Worm (Caenorhabditis elegans) whole organism, late embryonic: Measurements from ENCODE around the gene grl-7.

Experiments used
- C38D4.7 ChIP-seq: fragments of 200-800 bp; sonication (Bioruptor generic); optimal IDR thresholded peaks from 2 replicates; lab custom pipeline; 2018; ENCODE audit warnings: mild to moderate bottlenecking, missing genetic modification characterization, moderate library complexity, missing compliant biosample characterization
- F13H6.1 ChIP-seq: sonication (generic microtip); optimal IDR thresholded peaks from 2 replicates; lab custom pipeline; 2016; ENCODE audit warnings: missing genetic modification characterization, missing compliant biosample characterization
- K09A11.1 ChIP-seq: sonication (generic microtip); optimal IDR thresholded peaks from 2 replicates; lab custom pipeline; 2017; ENCODE audit warnings: antibody characterized with exemption, mild to moderate bottlenecking, missing genetic modification characterization, missing compliant biosample characterization; ENCODE audit not compliant: insufficient read depth
- Y22D7AL.16 ChIP-seq: sonication (generic microtip); optimal IDR thresholded peaks from 2 replicates; lab custom pipeline; 2016; ENCODE audit warnings: missing genetic modification characterization, missing compliant biosample characterization
- ahr-1 ChIP-seq: sonication (generic microtip); optimal IDR thresholded peaks from 2 replicates; lab custom pipeline; 2016; ENCODE audit warnings: missing genetic modification characterization, missing compliant biosample characterization
- ceh-14 ChIP-seq: sonication (generic microtip); optimal IDR thresholded peaks from 2 replicates; lab custom pipeline; 2016; ENCODE audit warnings: missing genotype, missing genetic modification characterization, missing compliant biosample characterization
- ceh-18 ChIP-seq: sonication (generic microtip); optimal IDR thresholded peaks from 2 replicates; lab custom pipeline; 2016; ENCODE audit warnings: missing genetic modification characterization, missing compliant biosample characterization
- ceh-19 ChIP-seq: fragments of 200-800 bp; sonication (Bioruptor generic); optimal IDR thresholded peaks from 2 replicates; lab custom pipeline; 2018; ENCODE audit warnings: mild to moderate bottlenecking, missing genetic modification characterization, missing compliant biosample characterization
- ceh-2 ChIP-seq: sonication (generic microtip); optimal IDR thresholded peaks from 2 replicates; lab custom pipeline; 2016; ENCODE audit warnings: missing genotype, missing genetic modification characterization, missing compliant biosample characterization
- ceh-22 ChIP-seq: sonication (generic microtip); optimal IDR thresholded peaks from 2 replicates; lab custom pipeline; 2017; ENCODE audit warnings: missing biosample characterization, missing genetic modification characterization
- ceh-30 ChIP-seq: fragments of 150-350 bp; optimal IDR thresholded peaks from 2 replicates; lab custom pipeline; 2014; ENCODE audit warnings: missing biosample characterization, missing genetic modification characterization
- ceh-31 ChIP-seq: sonication (generic microtip); optimal IDR thresholded peaks from 2 replicates; lab custom pipeline; 2016; ENCODE audit warnings: missing genetic modification characterization, missing compliant biosample characterization
- ceh-34 ChIP-seq: sonication (generic microtip); optimal IDR thresholded peaks from 2 replicates; lab custom pipeline; 2016; ENCODE audit warnings: mild to moderate bottlenecking, missing genetic modification characterization, missing compliant biosample characterization
- ceh-48 ChIP-seq: sonication (generic microtip); optimal IDR thresholded peaks from 2 replicates; lab custom pipeline; 2016; ENCODE audit warnings: missing genetic modification characterization, inconsistent platforms, missing compliant biosample characterization
- ceh-6 ChIP-seq: fragments of 200-800 bp; sonication (Bioruptor generic); optimal IDR thresholded peaks from 2 replicates; lab custom pipeline; 2018; ENCODE audit warnings: mild to moderate bottlenecking, missing genetic modification characterization, missing compliant biosample characterization
- ceh-9 ChIP-seq: sonication (generic microtip); optimal IDR thresholded peaks from 2 replicates; lab custom pipeline; 2016; ENCODE audit warnings: mild to moderate bottlenecking, missing genetic modification characterization, inconsistent platforms, missing compliant biosample characterization
- che-1 ChIP-seq: sonication (generic microtip); optimal IDR thresholded peaks from 2 replicates; lab custom pipeline; 2016; ENCODE audit warnings: mild to moderate bottlenecking, missing genetic modification characterization, missing compliant biosample characterization
- dve-1 ChIP-seq: sonication (generic microtip); optimal IDR thresholded peaks from 2 replicates; lab custom pipeline; 2017; ENCODE audit warnings: antibody characterized with exemption, mild to moderate bottlenecking, missing genetic modification characterization, missing compliant biosample characterization
- elt-2 ChIP-seq: sonication (generic microtip); optimal IDR thresholded peaks from 2 replicates; lab custom pipeline; 2016; ENCODE audit warnings: missing genetic modification reagents, missing genetic modification characterization, missing compliant biosample characterization
- eyg-1 ChIP-seq: sonication (generic microtip); optimal IDR thresholded peaks from 2 replicates; lab custom pipeline; 2016; ENCODE audit warnings: missing genotype, missing genetic modification characterization, missing compliant biosample characterization
- fkh-6 ChIP-seq: sonication (generic microtip); optimal IDR thresholded peaks from 2 replicates; lab custom pipeline; 2016; ENCODE audit warnings: missing genetic modification characterization, missing compliant biosample characterization
- gmeb-2 ChIP-seq: sonication (generic microtip); optimal IDR thresholded peaks from 2 replicates; lab custom pipeline; 2016; ENCODE audit warnings: missing genetic modification characterization, inconsistent platforms, missing compliant biosample characterization
- hlh-30 ChIP-seq: sonication (generic microtip); optimal IDR thresholded peaks from 2 replicates; lab custom pipeline; 2017; ENCODE audit warnings: antibody characterized with exemption, missing genetic modification characterization, missing compliant biosample characterization; ENCODE audit not compliant: insufficient read depth
- hlh-6 ChIP-seq: sonication (generic microtip); optimal IDR thresholded peaks from 2 replicates; lab custom pipeline; 2016; ENCODE audit warnings: missing genotype, missing genetic modification characterization, missing compliant biosample characterization
- hlh-8 ChIP-seq: sonication (generic microtip); optimal IDR thresholded peaks from 2 replicates; lab custom pipeline; 2016; ENCODE audit warnings: missing genotype, missing genetic modification characterization, missing compliant biosample characterization
- lim-6 ChIP-seq: sonication (generic microtip); optimal IDR thresholded peaks from 2 replicates; lab custom pipeline; 2016; ENCODE audit warnings: missing genetic modification characterization, missing compliant biosample characterization
- lin-11 ChIP-seq: fragments of 200-800 bp; sonication (Bioruptor generic); optimal IDR thresholded peaks from 2 replicates; lab custom pipeline; 2018; ENCODE audit warnings: mild to moderate bottlenecking, missing genetic modification characterization, missing compliant biosample characterization
- madf-2 ChIP-seq: sonication (generic microtip); optimal IDR thresholded peaks from 2 replicates; lab custom pipeline; 2017; ENCODE audit warnings: missing genetic modification characterization, missing compliant biosample characterization
- mec-3 ChIP-seq: sonication (generic microtip); optimal IDR thresholded peaks from 2 replicates; lab custom pipeline; 2016; ENCODE audit warnings: borderline replicate concordance, missing genetic modification characterization, missing compliant biosample characterization
- nfya-1 ChIP-seq: sonication (generic microtip); optimal IDR thresholded peaks from 2 replicates; lab custom pipeline; 2017; ENCODE audit warnings: missing genetic modification characterization, mild to moderate bottlenecking, missing compliant biosample characterization, antibody characterized with exemption, moderate library complexity
- nhr-11 ChIP-seq: fragments of 150-350 bp; optimal IDR thresholded peaks from 2 replicates; lab custom pipeline; 2014; ENCODE audit warnings: missing biosample characterization, missing genetic modification characterization
- nhr-232 ChIP-seq: sonication (generic microtip); optimal IDR thresholded peaks from 2 replicates; lab custom pipeline; 2016; ENCODE audit warnings: missing genetic modification characterization, missing compliant biosample characterization
- npax-4 ChIP-seq: sonication (generic microtip); optimal IDR thresholded peaks from 2 replicates; lab custom pipeline; 2016; ENCODE audit warnings: missing genetic modification characterization, missing compliant biosample characterization
- odd-2 ChIP-seq: sonication (generic microtip); optimal IDR thresholded peaks from 2 replicates; lab custom pipeline; 2017; ENCODE audit warnings: antibody characterized with exemption, mild to moderate bottlenecking, missing genetic modification characterization, missing compliant biosample characterization
- pha-4 ChIP-seq: fragments of 150-350 bp; optimal IDR thresholded peaks from 2 replicates; lab custom pipeline; 2018; ENCODE audit warnings: missing biosample characterization, missing genetic modification reagents, missing genetic modification characterization
- pqm-1 ChIP-seq: sonication (generic microtip); optimal IDR thresholded peaks from 2 replicates; lab custom pipeline; 2016; ENCODE audit warnings: missing genetic modification characterization, missing compliant biosample characterization
- pros-1 ChIP-seq: fragments of 150-350 bp; optimal IDR thresholded peaks from 2 replicates; lab custom pipeline; 2014; ENCODE audit warnings: missing biosample characterization, missing genetic modification reagents, missing genetic modification characterization
- rnt-1 ChIP-seq: sonication (generic microtip); optimal IDR thresholded peaks from 2 replicates; lab custom pipeline; 2016; ENCODE audit warnings: missing genetic modification characterization, missing compliant biosample characterization
- sdc-2 ChIP-seq: sonication (generic microtip); optimal IDR thresholded peaks from 2 replicates; lab custom pipeline; 2016; ENCODE audit warnings: missing genotype, missing genetic modification characterization, missing compliant biosample characterization
- sox-2 ChIP-seq: fragments of 200-800 bp; sonication (Bioruptor generic); IDR thresholded peaks from 2 replicates; pipeline ENCODE4 v1.3.6; 2022; ENCODE audit warnings: missing genetic modification reagents, missing genetic modification characterization, missing compliant biosample characterization
- syd-9 ChIP-seq: sonication (generic microtip); optimal IDR thresholded peaks from 2 replicates; lab custom pipeline; 2016; ENCODE audit warnings: mild to moderate bottlenecking, missing genetic modification characterization, moderate library complexity, missing compliant biosample characterization
- tbx-7 ChIP-seq: sonication (generic microtip); optimal IDR thresholded peaks from 2 replicates; lab custom pipeline; 2016; ENCODE audit warnings: missing genotype, missing genetic modification characterization, missing compliant biosample characterization
- ttx-3 ChIP-seq: sonication (generic microtip); optimal IDR thresholded peaks from 2 replicates; lab custom pipeline; 2016; ENCODE audit warnings: missing genetic modification reagents, missing genetic modification characterization, missing compliant biosample characterization
- unc-42 ChIP-seq: sonication (generic microtip); optimal IDR thresholded peaks from 2 replicates; lab custom pipeline; 2016; ENCODE audit warnings: missing genotype, missing genetic modification characterization, missing compliant biosample characterization
- unc-55 ChIP-seq: sonication (generic microtip); optimal IDR thresholded peaks from 2 replicates; lab custom pipeline; 2017; ENCODE audit warnings: missing biosample characterization, missing genetic modification reagents, missing genetic modification characterization
- unc-86 ChIP-seq: sonication (generic microtip); optimal IDR thresholded peaks from 2 replicates; lab custom pipeline; 2016; ENCODE audit warnings: missing genetic modification characterization, missing compliant biosample characterization
- ztf-16 ChIP-seq: sonication (generic microtip); optimal IDR thresholded peaks from 2 replicates; lab custom pipeline; 2017; ENCODE audit warnings: missing genetic modification characterization, missing compliant biosample characterization

grl-7 gene

DNA sequence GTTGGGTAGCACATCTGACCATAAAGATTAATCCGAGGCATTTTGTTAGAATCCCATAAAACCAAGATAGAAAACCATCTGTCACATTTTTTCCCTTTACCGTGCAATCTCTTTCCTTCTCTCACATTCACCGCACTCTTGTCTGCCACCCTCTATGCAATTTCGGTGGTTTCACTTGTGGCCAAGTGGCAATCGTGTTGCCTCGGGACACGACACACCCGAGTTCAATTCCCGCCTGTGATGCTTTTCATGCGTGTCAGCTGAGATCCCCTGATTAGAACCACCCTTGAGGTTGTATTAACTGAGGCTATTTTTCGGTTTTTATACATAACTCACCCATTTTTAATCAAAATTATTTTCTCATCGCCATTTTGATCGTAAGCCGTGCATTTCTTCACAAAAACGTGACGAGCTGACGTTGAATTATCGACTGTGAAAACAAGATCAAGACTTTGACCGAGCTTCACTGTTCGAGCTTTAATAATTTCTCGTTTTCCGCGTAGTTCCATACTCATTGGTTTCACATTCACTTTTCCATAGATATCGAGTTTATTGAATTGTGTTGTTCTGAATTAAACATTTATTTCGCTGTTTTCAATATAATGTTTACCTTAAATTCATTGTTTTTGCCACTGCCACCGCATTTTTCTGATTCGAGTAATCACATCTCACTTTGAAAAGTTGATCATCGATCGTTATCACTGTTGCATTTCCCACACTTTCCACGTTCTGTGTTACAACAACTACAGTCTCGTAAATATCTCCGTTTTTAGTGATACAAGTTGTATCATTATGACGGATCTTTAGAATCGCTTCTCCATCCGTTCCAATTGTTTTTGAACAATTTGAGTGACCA is 32.6 kb downstream of the grl-7 start (continued):
- TF ChIP-seq ceh-22 (tag; lab: Kevin White, UChicago) (peak; percentile 97), ceh-31 (peak; percentile 96), ceh-34 (tag; lab: Kevin White, UChicago) (peak; percentile 99), ceh-48 (peak; percentile 98), mec-3 (tag; lab: Kevin White, UChicago) (peak; percentile 88), ceh-14 (tag; lab: Kevin White, UChicago) (peak; percentile 99), madf-2 (tag; lab: Kevin White, UChicago) (peak; percentile 97), Y22D7AL.16 (tag; lab: Kevin White, UChicago) (peak; percentile 99), che-1 (peak; percentile 98), syd-9 (peak; percentile 97), hlh-6 (peak; percentile 100), ceh-18 (tag; lab: Kevin White, UChicago) (peak; percentile 96), nhr-232 (tag; lab: Kevin White, UChicago) (peak; percentile 99), lin-11 (tag; lab: Kevin White, UChicago) (peak; percentile 97), dve-1 (tag; lab: Kevin White, UChicago) (peak; percentile 99), sdc-2 (tag; lab: Kevin White, UChicago) (peak; percentile 95), nfya-1 (tag; lab: Kevin White, UChicago) (peak; percentile 91), ceh-9 (tag; lab: Kevin White, UChicago) (peak; percentile 98), ceh-19 (GFP tag; lab: Kevin White, UChicago) (peak; percentile 99), ztf-16 (tag; lab: Kevin White, UChicago) (peak; percentile 97), nhr-11 (tag; lab: Kevin White, UChicago) (no peak), pha-4 (tag; lab: Kevin White, UChicago) (no peak), unc-42 (tag; lab: Kevin White, UChicago) (peak; percentile 86), pqm-1 (tag; lab: Kevin White, UChicago) (peak; percentile 98), tbx-7 (tag; lab: Kevin White, UChicago) (peak; percentile 77), ceh-6 (GFP tag; lab: Kevin White, UChicago) (peak; percentile 100), hlh-30 (tag; lab: Kevin White, UChicago) (peak; percentile 98), unc-55 (peak; percentile 65), pros-1 (tag; lab: Kevin White, UChicago) (peak; percentile 90), hlh-8 (tag; lab: Kevin White, UChicago) (peak; percentile 97), unc-86 (tag; lab: Kevin White, UChicago) (peak; percentile 98), K09A11.1 (tag; lab: Kevin White, UChicago) (peak; percentile 98), sox-2 (GFP tag; lab: Robert Waterston, UW) (peak; percentile 98), C38D4.7 (GFP tag; lab: Kevin White, UChicago) (peak; percentile 97), ceh-2 (tag; lab: Kevin White, UChicago) (peak; percentile 99), F13H6.1 (tag; lab: Kevin White, UChicago) (peak; percentile 99), ttx-3 (tag; lab: Kevin White, UChicago) (peak; percentile 99), ahr-1 (tag; lab: Kevin White, UChicago) (peak; percentile 96)

DNA sequence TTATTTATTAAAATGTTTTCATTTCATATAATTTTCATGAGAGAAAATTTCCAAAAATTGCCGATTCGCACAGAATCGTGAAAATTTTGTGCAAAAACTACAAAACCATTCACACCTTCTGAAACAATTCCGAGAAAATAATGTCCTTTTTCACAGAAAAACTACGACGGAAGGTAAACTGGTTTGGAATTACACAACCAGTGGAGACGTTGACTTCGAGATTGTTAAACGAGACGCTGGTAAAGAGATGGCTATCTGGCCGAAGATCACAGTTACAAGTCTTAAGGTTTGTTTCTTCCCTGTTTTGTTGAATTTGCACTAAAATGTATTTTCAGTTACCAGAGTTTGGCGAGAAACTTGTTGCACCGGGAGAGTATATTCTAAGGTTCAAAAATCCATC is 33.9 kb downstream of the grl-7 start:
- TF ChIP-seq che-1 (no peak), ceh-30 (tag; lab: Kevin White, UChicago) (no peak), fkh-6 (tag; lab: Kevin White, UChicago) (no peak), ceh-18 (tag; lab: Kevin White, UChicago) (no peak), nfya-1 (tag; lab: Kevin White, UChicago) (no peak), tbx-7 (tag; lab: Kevin White, UChicago) (no peak), odd-2 (tag; lab: Kevin White, UChicago) (no peak), madf-2 (tag; lab: Kevin White, UChicago) (no peak), mec-3 (tag; lab: Kevin White, UChicago) (no peak), rnt-1 (no peak), npax-4 (tag; lab: Kevin White, UChicago) (no peak), hlh-8 (tag; lab: Kevin White, UChicago) (no peak), eyg-1 (tag; lab: Kevin White, UChicago) (no peak), elt-2 (tag; lab: Kevin White, UChicago) (no peak), gmeb-2 (tag; lab: Kevin White, UChicago) (no peak), hlh-30 (tag; lab: Kevin White, UChicago) (no peak), lim-6 (tag; lab: Kevin White, UChicago) (no peak), K09A11.1 (tag; lab: Kevin White, UChicago) (no peak)
- TF ChIP-seq, all 69 proteins: peak for 0
